Worm (Caenorhabditis elegans) whole organism, L4 larva: ENCODE data around the gene aly-2.

ENCODE experiments used
- D1046.2 ChIP-seq: fragments of 200-800 bp; sonication (Bioruptor generic); IDR thresholded peaks from 2 replicates; pipeline ENCODE4 v1.3.6; 2022; ENCODE audit warnings: missing genetic modification characterization, missing compliant biosample characterization
- F10B5.3 ChIP-seq: sonication (generic microtip); optimal IDR thresholded peaks from 2 replicates; lab custom pipeline; 2016; ENCODE audit warnings: mild to moderate bottlenecking, missing genetic modification characterization, missing compliant biosample characterization
- F26F4.8 ChIP-seq: fragments of 200-800 bp; sonication (Bioruptor generic); conservative IDR thresholded peaks from 2 replicates; pipeline ENCODE4 v1.3.6; 2022; ENCODE audit warnings: missing genetic modification characterization, missing compliant biosample characterization
- T20F7.1 ChIP-seq: fragments of 200-800 bp; sonication (Bioruptor generic); optimal IDR thresholded peaks from 2 replicates; lab custom pipeline; 2018; ENCODE audit warnings: mild to moderate bottlenecking, missing genetic modification characterization, missing compliant biosample characterization
- Y48G9A.11 ChIP-seq: fragments of 200-800 bp; sonication (Bioruptor generic); IDR thresholded peaks from 2 replicates; pipeline ENCODE4 v1.3.6; 2022; ENCODE audit warnings: missing genetic modification reagents, missing genetic modification characterization, missing compliant biosample characterization
- Y75B8A.6 ChIP-seq: fragments of 200-800 bp; sonication (Bioruptor generic); IDR thresholded peaks from 2 replicates; pipeline ENCODE4 v1.3.6; 2022; ENCODE audit warnings: missing genetic modification reagents, missing genetic modification characterization, missing compliant biosample characterization
- ZK337.2 ChIP-seq: fragments of 200-800 bp; sonication (Bioruptor generic); IDR thresholded peaks from 2 replicates; pipeline ENCODE4 v1.3.6; 2022; ENCODE audit warnings: missing genetic modification reagents, missing genetic modification characterization, missing compliant biosample characterization
- ceh-20 ChIP-seq: fragments of 200-800 bp; sonication (Bioruptor generic); IDR thresholded peaks from 2 replicates; pipeline ENCODE4 v1.3.6; 2022; ENCODE audit warnings: missing genetic modification reagents, missing genetic modification characterization, missing compliant biosample characterization
- ceh-32 ChIP-seq: sonication (generic microtip); optimal IDR thresholded peaks from 2 replicates; lab custom pipeline; 2016; ENCODE audit warnings: mild to moderate bottlenecking, missing genetic modification characterization, missing compliant biosample characterization; ENCODE audit not compliant: poor library complexity
- ceh-62 ChIP-seq: sonication (generic microtip); optimal IDR thresholded peaks from 2 replicates; lab custom pipeline; 2017; ENCODE audit warnings: missing biosample characterization, missing genetic modification characterization
- ceh-82 ChIP-seq: sonication (generic microtip); optimal IDR thresholded peaks from 2 replicates; lab custom pipeline; 2017; ENCODE audit warnings: missing biosample characterization, missing genetic modification characterization
- cey-2 ChIP-seq: sonication (generic microtip); optimal IDR thresholded peaks from 3 replicates; lab custom pipeline; 2017; ENCODE audit warnings: missing genetic modification characterization, mild to moderate bottlenecking, missing compliant biosample characterization, antibody characterized with exemption, borderline replicate concordance; ENCODE audit not compliant: insufficient read depth
- daf-16 ChIP-seq, 3 experiments: sonication (generic microtip); optimal IDR thresholded peaks; 2 replicates each; lab custom pipeline; 2016 to 2017; ENCODE audit warnings: missing genetic modification characterization in 3 of 3, missing genetic modification reagents in 3 of 3, mild to moderate bottlenecking in 2 of 3, missing compliant biosample characterization in 2 of 3, missing biosample characterization in 1 of 3, moderate library complexity in 1 of 3
- daf-8 ChIP-seq: fragments of 200-800 bp; sonication (Bioruptor generic); IDR thresholded peaks from 2 replicates; pipeline ENCODE4 v1.3.6; 2022; ENCODE audit warnings: missing genetic modification characterization, missing compliant biosample characterization
- dmd-6 ChIP-seq: fragments of 200-800 bp; sonication (Bioruptor generic); IDR thresholded peaks from 2 replicates; pipeline ENCODE4 v1.3.6; 2022; ENCODE audit warnings: missing genetic modification reagents, missing genetic modification characterization, missing compliant biosample characterization
- dmd-8 ChIP-seq: fragments of 200-800 bp; sonication (Bioruptor generic); IDR thresholded peaks from 2 replicates; pipeline ENCODE4 v1.3.6; 2022; ENCODE audit warnings: missing genetic modification characterization, missing compliant biosample characterization
- dpl-1 ChIP-seq: fragments of 150-350 bp; optimal IDR thresholded peaks from 2 replicates; lab custom pipeline; 2014; ENCODE audit warnings: missing biosample characterization, missing genetic modification reagents, missing genetic modification characterization
- dve-1 ChIP-seq: sonication (generic microtip); optimal IDR thresholded peaks from 2 replicates; lab custom pipeline; 2017; ENCODE audit warnings: antibody characterized with exemption, mild to moderate bottlenecking, missing genetic modification characterization, missing compliant biosample characterization; ENCODE audit not compliant: insufficient read depth
- egl-27 ChIP-seq: sonication (generic microtip); optimal IDR thresholded peaks from 3 replicates; lab custom pipeline; 2017; ENCODE audit warnings: missing biosample characterization, missing genetic modification reagents, missing genetic modification characterization
- fos-1 ChIP-seq: fragments of 150-350 bp; optimal IDR thresholded peaks from 2 replicates; lab custom pipeline; 2014; ENCODE audit warnings: missing biosample characterization, missing genetic modification characterization
- hif-1 ChIP-seq, 2 experiments: sonication (generic microtip); optimal IDR thresholded peaks; 2 replicates each; lab custom pipeline; 2016 to 2017; ENCODE audit warnings: missing compliant biosample characterization in 2 of 2, missing genetic modification characterization in 2 of 2, missing genetic modification reagents in 2 of 2, missing genotype in 2 of 2, mild to moderate bottlenecking in 1 of 2
- hlh-11 ChIP-seq: fragments of 200-800 bp; sonication (Bioruptor generic); optimal IDR thresholded peaks from 2 replicates; lab custom pipeline; 2018; ENCODE audit warnings: mild to moderate bottlenecking, missing genetic modification characterization, missing compliant biosample characterization
- hmg-1.1 ChIP-seq: fragments of 200-800 bp; sonication (Bioruptor generic); IDR thresholded peaks from 2 replicates; pipeline ENCODE4 v1.3.6; 2022; ENCODE audit warnings: missing genetic modification reagents, missing genetic modification characterization, missing compliant biosample characterization
- lin-15B ChIP-seq: fragments of 150-350 bp; sonication (generic microtip); optimal IDR thresholded peaks from 3 replicates; lab custom pipeline; 2014; ENCODE audit warnings: missing biosample characterization, missing genetic modification characterization
- lin-39 ChIP-seq: fragments of 150-350 bp; optimal IDR thresholded peaks from 2 replicates; lab custom pipeline; 2014; ENCODE audit warnings: missing biosample characterization, missing genetic modification reagents, missing genetic modification characterization
- lir-3 ChIP-seq: sonication (generic microtip); optimal IDR thresholded peaks from 2 replicates; lab custom pipeline; 2016; ENCODE audit warnings: mild to moderate bottlenecking, missing genetic modification characterization, missing compliant biosample characterization
- lsy-2 ChIP-seq, 2 experiments: fragments of 150-350 bp in 1 of 2; sonication (generic microtip) in 1 of 2; optimal IDR thresholded peaks; 2 replicates each; lab custom pipeline; 2014 to 2017; ENCODE audit warnings: missing biosample characterization in 2 of 2, missing genetic modification characterization in 2 of 2
- madf-5 ChIP-seq, 2 experiments: fragments of 200-800 bp; sonication (Bioruptor generic); IDR thresholded peaks; 2 replicates each; pipeline ENCODE4 v1.3.6; 2022; ENCODE audit warnings: missing compliant biosample characterization in 2 of 2, missing genetic modification characterization in 2 of 2
- mdl-1 ChIP-seq, 2 experiments: fragments of 150-350 bp in 1 of 2; sonication (generic microtip) in 1 of 2; optimal IDR thresholded peaks; 2 replicates each; lab custom pipeline; 2014 to 2017; ENCODE audit warnings: missing biosample characterization in 2 of 2, missing genetic modification characterization in 2 of 2
- mdt-29 ChIP-seq: fragments of 200-800 bp; sonication (Bioruptor generic); IDR thresholded peaks from 2 replicates; pipeline ENCODE4 v1.3.6; 2022; ENCODE audit warnings: missing genetic modification reagents, missing genetic modification characterization, missing compliant biosample characterization
- mes-2 ChIP-seq: sonication (generic microtip); optimal IDR thresholded peaks from 2 replicates; lab custom pipeline; 2016; ENCODE audit warnings: missing genotype, mild to moderate bottlenecking, missing genetic modification characterization, missing compliant biosample characterization; ENCODE audit not compliant: poor library complexity, severe bottlenecking
- mxl-2 ChIP-seq: fragments of 200-800 bp; sonication (Bioruptor generic); conservative IDR thresholded peaks from 2 replicates; pipeline ENCODE4 v1.3.6; 2022; ENCODE audit warnings: missing genetic modification reagents, missing genetic modification characterization, missing compliant biosample characterization
- mxl-3 ChIP-seq: fragments of 200-800 bp; sonication (Bioruptor generic); optimal IDR thresholded peaks from 2 replicates; lab custom pipeline; 2018; ENCODE audit warnings: mild to moderate bottlenecking, missing genetic modification characterization, missing compliant biosample characterization
- nhr-28 ChIP-seq: fragments of 150-350 bp; optimal IDR thresholded peaks from 2 replicates; lab custom pipeline; 2014; ENCODE audit warnings: missing biosample characterization, missing genetic modification characterization
- nhr-41 ChIP-seq: fragments of 200-800 bp; sonication (Bioruptor generic); IDR thresholded peaks from 2 replicates; pipeline ENCODE4 v1.3.6; 2022; ENCODE audit warnings: missing genetic modification reagents, missing genetic modification characterization, missing compliant biosample characterization
- nhr-48 ChIP-seq: sonication (generic microtip); optimal IDR thresholded peaks from 2 replicates; lab custom pipeline; 2016; ENCODE audit warnings: mild to moderate bottlenecking, missing genetic modification characterization, missing compliant biosample characterization
- nhr-6 ChIP-seq: fragments of 150-350 bp; optimal IDR thresholded peaks from 2 replicates; lab custom pipeline; 2014; ENCODE audit warnings: missing biosample characterization, missing genetic modification characterization
- php-3 ChIP-seq: fragments of 200-800 bp; sonication (Bioruptor generic); IDR thresholded peaks from 2 replicates; pipeline ENCODE4 v1.3.6; 2022; ENCODE audit warnings: missing genetic modification reagents, missing genetic modification characterization, missing compliant biosample characterization
- saeg-2 ChIP-seq: fragments of 200-800 bp; sonication (Bioruptor generic); IDR thresholded peaks from 2 replicates; pipeline ENCODE4 v1.3.6; 2022; ENCODE audit warnings: missing genetic modification reagents, missing genetic modification characterization, missing compliant biosample characterization
- skn-1 ChIP-seq: fragments of 150-350 bp; optimal IDR thresholded peaks from 2 replicates; lab custom pipeline; 2014; ENCODE audit warnings: missing biosample characterization, missing genetic modification characterization
- snpc-1.2 ChIP-seq: fragments of 200-800 bp; sonication (Bioruptor generic); IDR thresholded peaks from 2 replicates; pipeline ENCODE4 v1.3.6; 2022; ENCODE audit warnings: missing genetic modification reagents, missing genetic modification characterization, missing compliant biosample characterization
- spr-3 ChIP-seq: fragments of 200-800 bp; sonication (Bioruptor generic); optimal IDR thresholded peaks from 2 replicates; lab custom pipeline; 2018; ENCODE audit warnings: mild to moderate bottlenecking, missing genetic modification characterization, missing compliant biosample characterization
- unc-130 ChIP-seq: sonication (generic microtip); optimal IDR thresholded peaks from 2 replicates; lab custom pipeline; 2016; ENCODE audit warnings: missing genetic modification reagents, missing genetic modification characterization, missing compliant biosample characterization
- vab-7 ChIP-seq: fragments of 200-800 bp; sonication (Bioruptor generic); IDR thresholded peaks from 2 replicates; pipeline ENCODE4 v1.3.6; 2022; ENCODE audit warnings: missing genetic modification reagents, missing genetic modification characterization, missing compliant biosample characterization
- zag-1 ChIP-seq: fragments of 150-350 bp; optimal IDR thresholded peaks from 2 replicates; lab custom pipeline; 2014; ENCODE audit warnings: missing biosample characterization, missing genetic modification characterization
- zip-11 ChIP-seq: fragments of 200-800 bp; sonication (Bioruptor generic); IDR thresholded peaks from 2 replicates; pipeline ENCODE4 v1.3.6; 2022; ENCODE audit warnings: missing genetic modification characterization, missing compliant biosample characterization

aly-2 gene

DNA sequence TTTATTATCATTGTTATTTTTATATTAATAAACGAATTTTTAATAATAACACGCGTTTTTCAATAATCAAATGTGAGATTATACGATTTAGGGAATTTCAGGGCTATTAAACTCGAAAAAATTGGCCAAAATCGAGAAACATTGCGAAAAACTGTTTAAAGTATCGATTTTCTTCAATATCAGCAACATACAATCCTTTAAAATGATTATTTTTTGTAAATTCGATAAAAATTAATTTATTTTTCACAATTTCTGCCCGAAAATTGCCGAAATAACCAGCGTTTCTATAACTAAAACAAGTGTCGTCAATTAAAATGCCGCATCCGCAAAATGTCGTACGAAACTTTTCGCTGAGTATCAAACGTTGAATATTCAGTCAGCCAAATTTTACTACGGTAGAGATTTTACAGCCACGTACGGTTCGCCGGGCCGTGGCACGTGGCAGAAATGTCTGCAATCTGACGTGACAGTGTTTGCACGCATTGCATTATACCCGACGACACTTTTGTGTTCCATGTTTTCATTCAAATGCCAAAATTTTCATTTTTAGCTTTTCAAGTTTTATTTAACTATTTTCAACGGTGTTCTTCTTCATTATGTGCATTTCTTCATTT is 48.9 kb downstream of the aly-2 start (continued):
- TF ChIP-seq mes-2 (tag; lab: Kevin White, UChicago) (peak; percentile 81), ZK337.2 (GFP tag; lab: Robert Waterston, UW) (peak; percentile 96), saeg-2 (GFP tag; lab: Robert Waterston, UW) (peak; percentile 96), dmd-8 (GFP tag; lab: Robert Waterston, UW) (peak; percentile 86), unc-130 (GFP tag; lab: Kevin White, UChicago) (peak; percentile 66), D1046.2 (GFP tag; lab: Robert Waterston, UW) (peak; percentile 96), Y75B8A.6 (GFP tag; lab: Robert Waterston, UW) (peak; percentile 92), madf-5 (GFP tag; IDR thresholded peaks at IDR 0.05; lab: Robert Waterston, UW) (peak; percentile 87 to 98; a peak in 3 of 4 replicates), snpc-1.2 (GFP tag; lab: Robert Waterston, UW) (peak; percentile 99), mxl-2 (peak; percentile 89), ceh-20 (GFP tag; lab: Robert Waterston, UW) (peak; percentile 95), php-3 (GFP tag; lab: Robert Waterston, UW) (peak; percentile 95), lsy-2 (tag; optimal IDR thresholded peaks at IDR 0.05; lab: Kevin White, UChicago) (peak in 1 of 2 experiments; percentile 33)
- TF ChIP-seq, all 104 proteins: peak for 46; not testable (repeated sequence) for 58

DNA sequence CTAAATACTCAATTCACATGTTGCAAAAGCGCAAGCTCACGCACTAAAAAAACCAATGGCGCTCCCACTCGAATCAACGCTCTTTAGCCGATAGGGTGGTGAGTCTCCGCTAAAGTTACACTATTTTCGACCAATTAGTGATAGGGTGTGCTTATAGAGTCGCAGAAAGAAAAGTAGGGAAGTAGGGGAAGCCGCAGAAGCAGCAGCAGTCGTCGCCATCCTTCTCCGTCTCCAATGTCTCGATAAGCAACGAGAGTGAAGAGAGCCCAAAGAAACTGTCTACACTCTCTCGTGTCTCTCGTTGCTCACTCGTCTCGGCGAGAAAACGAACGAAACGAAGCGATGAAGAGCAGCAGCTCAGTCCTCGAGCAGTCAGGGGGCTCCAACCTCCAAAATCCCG is 49.5 kb downstream of the aly-2 start:
- TF ChIP-seq unc-130 (GFP tag; lab: Kevin White, UChicago) (no peak), zip-11 (GFP tag; lab: Robert Waterston, UW) (no peak), nhr-28 (tag; lab: Kevin White, UChicago) (peak; percentile 18), fos-1 (tag; lab: Kevin White, UChicago) (no peak), F26F4.8 (GFP tag; lab: Robert Waterston, UW) (no peak), skn-1 (tag; lab: Kevin White, UChicago) (no peak), nhr-41 (GFP tag; lab: Robert Waterston, UW) (no peak), T20F7.1 (no peak), nhr-48 (no peak), lir-3 (tag; lab: Kevin White, UChicago) (no peak), mxl-3 (GFP tag; lab: Kevin White, UChicago) (no peak), ceh-62 (tag; lab: Kevin White, UChicago) (no peak), mdl-1 (tag; optimal IDR thresholded peaks at IDR 0.05; lab: Kevin White, UChicago) (peak in 1 of 2 experiments; percentile 45), nhr-6 (no peak), ceh-82 (tag; lab: Kevin White, UChicago) (no peak), lin-39 (tag; lab: Kevin White, UChicago) (no peak), dmd-6 (GFP tag; lab: Robert Waterston, UW) (peak; percentile 71), spr-3 (no peak), lin-15B (tag; lab: Kevin White, UChicago) (no peak), mdt-29 (GFP tag; lab: Robert Waterston, UW) (no peak), lsy-2 (tag; optimal IDR thresholded peaks at IDR 0.05; lab: Kevin White, UChicago) (peak in 1 of 2 experiments; percentile 63), ceh-20 (GFP tag; lab: Robert Waterston, UW) (peak; percentile 77; the same call in 1 of the 2 replicates), zag-1 (no peak), daf-16 (GFP tag; optimal IDR thresholded peaks at IDR 0.05; lab: Kevin White, UChicago) (peak in 1 of 2 experiments; percentile 44), daf-16 (tag; optimal IDR thresholded peaks at IDR 0.05; lab: Kevin White, UChicago) (peak; percentile 42), dpl-1 (peak; percentile 37), Y48G9A.11 (no peak), hif-1 (tag; optimal IDR thresholded peaks at IDR 0.05; lab: Kevin White, UChicago) (peak in 1 of 2 experiments; percentile 69), daf-8 (no peak), egl-27 (tag; lab: Kevin White, UChicago) (no peak), hmg-1.1 (GFP tag; lab: Robert Waterston, UW) (peak; percentile 84), snpc-1.2 (GFP tag; lab: Robert Waterston, UW) (no peak), php-3 (GFP tag; lab: Robert Waterston, UW) (0 out of 2 replicates have a peak, but pooled peaks have one; percentile 30), ceh-32 (tag; lab: Kevin White, UChicago) (no peak), vab-7 (peak; percentile 52; the same call in 1 of the 2 replicates), hlh-11 (tag; lab: Kevin White, UChicago) (peak; percentile 67), F10B5.3 (tag; lab: Kevin White, UChicago) (no peak), cey-2 (tag; lab: Kevin White, UChicago) (no peak), dve-1 (tag; lab: Kevin White, UChicago) (peak; percentile 50), mes-2 (tag; lab: Kevin White, UChicago) (peak; percentile 82)
